Fruit fly (Drosophila melanogaster): Measurements from ENCODE around the gene Myo61F.
A peak's percentile ranks its signal among the peaks of the same experiment; 100 is the strongest.

DNA sequence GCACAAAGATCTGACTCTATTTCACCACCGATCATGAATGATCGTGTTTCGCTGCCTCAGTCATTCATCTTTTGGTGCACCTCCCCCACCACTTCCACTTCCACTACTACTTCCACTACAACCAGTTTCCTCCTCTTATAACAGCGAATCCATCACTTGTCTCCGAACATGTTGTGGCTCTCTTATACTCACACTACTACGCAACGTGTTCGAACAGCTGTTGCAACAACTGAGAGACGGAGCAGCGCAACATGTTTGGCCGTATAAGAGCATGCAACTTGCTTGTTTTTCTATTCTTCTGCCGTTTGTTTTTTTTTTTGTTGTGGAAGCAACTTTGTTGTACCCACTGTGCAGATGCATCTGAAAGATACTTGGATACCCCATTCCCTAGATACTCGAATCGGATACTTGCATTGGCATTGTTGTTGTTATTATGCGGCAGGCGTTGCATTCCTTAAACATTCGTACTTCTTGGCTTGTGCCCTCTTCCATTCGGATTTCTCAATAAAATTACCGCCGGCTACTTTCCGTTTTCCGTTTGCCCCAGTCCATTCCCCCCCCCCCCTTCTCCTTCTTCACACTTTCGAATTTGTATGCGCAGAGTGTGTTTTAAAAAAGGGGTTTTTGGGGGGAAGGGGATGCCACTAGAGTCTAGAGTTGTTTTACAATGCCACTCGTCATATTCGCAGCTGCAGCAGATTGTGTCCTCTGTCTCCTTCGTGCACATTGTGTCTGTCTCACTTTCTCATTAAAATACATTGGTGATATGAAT, 48.8 kb downstream of the Myo61F start:
- no peak for TF ChIP-seq CG6791 (GFP tag; IDR thresholded peaks at IDR 0.05; ENCODE audit: partially characterized antibody)
- no peak for TF ChIP-seq Dip2 (GFP tag; IDR thresholded peaks at IDR 0.05)
- TF ChIP-seq Dfd (GFP tag; optimal IDR thresholded peaks at IDR 0.05) = no peak
- no peak for TF ChIP-seq CG12744 (GFP tag; optimal IDR thresholded peaks at IDR 0.05)
- TF ChIP-seq br (optimal IDR thresholded peaks at IDR 0.05) = no peak
- no peak for TF ChIP-seq CG14965 (GFP tag; optimal IDR thresholded peaks at IDR 0.05; ENCODE audit: borderline replicate concordance)
- TF ChIP-seq knrl (GFP tag; IDR thresholded peaks at IDR 0.05; ENCODE audit: partially characterized antibody) = no peak
- TF ChIP-seq CG10565 (GFP tag; optimal IDR thresholded peaks at IDR 0.05) = no peak
- TF ChIP-seq CG9215 (GFP tag; IDR thresholded peaks at IDR 0.05) = no peak
- TF ChIP-seq aop (GFP tag; IDR thresholded peaks at IDR 0.05) = peak; percentile 74; the same call in 1 of the 2 replicates
- no peak for TF ChIP-seq dysf (GFP tag; IDR thresholded peaks at IDR 0.05)
- no peak for TF ChIP-seq eyg (GFP tag; optimal IDR thresholded peaks at IDR 0.05)
- TF ChIP-seq pnt (GFP tag; optimal IDR thresholded peaks at IDR 0.05) = no peak

Data from whole organism, embryonic.